Worm (Caenorhabditis elegans) whole organism, early embryonic: Measurements from ENCODE around the gene gid-8.

Experiments used
- B0310.2 ChIP-seq: sonication (generic microtip); optimal IDR thresholded peaks from 2 replicates; lab custom pipeline; 2016; ENCODE audit warnings: mild to moderate bottlenecking, missing genetic modification characterization, missing compliant biosample characterization
- hmbx-1 ChIP-seq: sonication (generic microtip); optimal IDR thresholded peaks from 2 replicates; lab custom pipeline; 2016; ENCODE audit warnings: mild to moderate bottlenecking, missing genetic modification characterization, missing compliant biosample characterization

DNA sequence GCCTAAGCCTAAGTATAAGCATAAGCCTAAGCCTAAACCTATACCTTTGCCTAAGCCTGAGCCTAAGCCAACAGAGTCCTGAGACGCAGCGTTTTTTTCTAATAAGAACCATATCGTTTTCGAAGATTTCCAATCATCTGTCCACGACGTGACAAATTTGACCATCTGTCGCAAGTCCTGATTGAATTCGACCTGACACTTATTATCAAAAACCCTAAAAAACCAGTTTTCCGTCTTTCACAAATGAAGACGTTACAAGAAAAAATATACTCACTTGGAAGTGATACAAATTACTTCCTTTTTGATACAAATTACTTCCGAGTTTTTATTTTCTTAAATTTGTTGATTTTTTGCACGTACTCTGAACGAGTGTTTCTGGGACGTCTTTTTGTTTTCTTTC is 29.3 kb upstream of the gid-8 start:
- TF ChIP-seq hmbx-1 (tag; lab: Kevin White, UChicago) (no peak), B0310.2 (tag; lab: Kevin White, UChicago) (no peak)
